Worm (Caenorhabditis elegans): ENCODE measurements around the gene Y94H6A.7.

DNA sequence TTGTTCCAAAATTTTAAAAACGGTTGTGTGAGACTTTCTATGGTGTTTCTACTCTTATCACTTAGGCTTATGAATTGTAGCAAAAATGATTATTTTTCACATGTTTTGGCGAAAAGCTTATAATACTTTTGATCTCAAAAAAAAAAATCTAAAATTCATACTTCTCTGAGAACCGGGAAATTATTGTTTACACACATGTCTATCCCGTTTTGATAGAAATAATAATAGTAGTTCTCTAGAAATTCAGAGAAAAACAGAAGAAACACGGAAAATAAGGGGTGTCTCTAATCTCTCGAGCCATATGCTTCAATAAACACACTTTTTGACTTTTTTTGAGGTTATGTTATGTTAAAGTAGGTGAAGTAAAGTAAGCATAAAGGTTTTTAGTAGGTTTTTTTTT lies 34.2 kb upstream of the Y94H6A.7 start:
- TF ChIP-seq F49E8.2 (tag; optimal IDR thresholded peaks at IDR 0.05; ENCODE audit: insufficient read depth), result no peak
- TF ChIP-seq him-1 (tag; optimal IDR thresholded peaks at IDR 0.05), result no peak
- TF ChIP-seq attf-6 (GFP tag; IDR thresholded peaks at IDR 0.05), result no peak
